Fruit fly (Drosophila melanogaster): ENCODE results near the gene Hrb87F.

Gene Hrb87F

DNA sequence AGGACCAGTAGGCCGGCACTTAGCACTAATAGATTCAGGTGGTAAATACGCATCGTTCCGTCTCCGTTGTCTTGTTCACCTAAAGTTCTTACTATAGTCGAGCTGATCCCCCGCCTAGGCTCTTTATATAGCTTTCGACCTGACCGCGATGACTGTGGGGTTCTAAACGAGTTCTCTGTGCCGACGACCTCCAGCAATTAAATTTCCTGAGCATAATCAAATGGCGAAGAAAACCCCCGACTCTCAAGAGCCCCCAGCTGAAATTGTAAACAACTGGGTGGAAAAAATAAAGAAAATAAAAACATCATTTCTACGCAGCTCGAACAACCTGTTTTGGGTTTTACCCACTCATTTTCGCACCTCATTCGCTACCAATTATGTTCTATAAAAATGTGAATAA lies 51.2 kb downstream of the Hrb87F start, which contains the start of gene CG9759:
TSS of gene CG9759 (minus strand) at position 101 of the 400 bp plus-strand sequence.
- no peak for TF ChIP-seq CG6792 (GFP tag; optimal IDR thresholded peaks at IDR 0.05)
- TF ChIP-seq CG31627 (GFP tag; optimal IDR thresholded peaks at IDR 0.05) = no peak
- TF ChIP-seq lz (GFP tag; optimal IDR thresholded peaks at IDR 0.05) = no peak
- TF ChIP-seq ss (GFP tag; optimal IDR thresholded peaks at IDR 0.05) = no peak
- TF ChIP-seq CG16779 (tag; optimal IDR thresholded peaks at IDR 0.05) = no peak
- TF ChIP-seq CG3032 (tag; optimal IDR thresholded peaks at IDR 0.05) = no peak
- no peak for TF ChIP-seq CG7368 (GFP tag; optimal IDR thresholded peaks at IDR 0.05)

All from whole organism, prepupa.